Worm (Caenorhabditis elegans) whole organism, L2 larva: ENCODE results near the gene col-43.

Experiments
- R02D3.7 ChIP-seq: fragments of 150-350 bp; optimal IDR thresholded peaks from 2 replicates; lab custom pipeline; 2014; ENCODE audit warnings: missing biosample characterization, missing genetic modification characterization
- blmp-1 ChIP-seq: sonication (generic microtip); optimal IDR thresholded peaks from 2 replicates; lab custom pipeline; 2017; ENCODE audit warnings: missing genetic modification characterization, mild to moderate bottlenecking, missing compliant biosample characterization, antibody characterized with exemption, moderate library complexity; ENCODE audit not compliant: insufficient read depth
- crh-2 ChIP-seq: sonication (generic microtip); optimal IDR thresholded peaks from 2 replicates; lab custom pipeline; 2017; ENCODE audit warnings: missing biosample characterization, missing genetic modification characterization
- dmd-4 ChIP-seq: sonication (generic microtip); optimal IDR thresholded peaks from 2 replicates; lab custom pipeline; 2017; ENCODE audit warnings: missing biosample characterization, missing genetic modification characterization
- egl-27 ChIP-seq: sonication (generic microtip); optimal IDR thresholded peaks from 3 replicates; lab custom pipeline; 2017; ENCODE audit warnings: missing biosample characterization, missing genetic modification reagents, missing genetic modification characterization
- lin-11 ChIP-seq: fragments of 150-350 bp; sonication (generic microtip); optimal IDR thresholded peaks from 2 replicates; lab custom pipeline; 2014; ENCODE audit warnings: missing biosample characterization, missing genetic modification characterization, inconsistent platforms, mixed read lengths
- lsy-2 ChIP-seq, 2 experiments: fragments of 150-350 bp in 1 of 2; sonication (generic microtip) in 1 of 2; optimal IDR thresholded peaks; 2 replicates each; lab custom pipeline; 2014 to 2017; ENCODE audit warnings: missing biosample characterization in 2 of 2, missing genetic modification characterization in 2 of 2
- mdl-1 ChIP-seq, 2 experiments: fragments of 150-350 bp in 1 of 2; sonication (generic microtip) in 1 of 2; optimal IDR thresholded peaks; 2 replicates each; lab custom pipeline; 2017; ENCODE audit warnings: missing biosample characterization in 2 of 2, missing genetic modification characterization in 2 of 2
- nhr-11 ChIP-seq: fragments of 150-350 bp; optimal IDR thresholded peaks from 2 replicates; lab custom pipeline; 2014; ENCODE audit warnings: missing biosample characterization, missing genetic modification characterization
- nhr-12 ChIP-seq: fragments of 150-350 bp; optimal IDR thresholded peaks from 2 replicates; lab custom pipeline; 2014; ENCODE audit warnings: missing biosample characterization, missing genetic modification characterization
- nhr-6 ChIP-seq: fragments of 150-350 bp; optimal IDR thresholded peaks from 2 replicates; lab custom pipeline; 2014; ENCODE audit warnings: missing biosample characterization, missing genetic modification characterization
- sma-3 ChIP-seq: sonication (generic microtip); optimal IDR thresholded peaks from 2 replicates; lab custom pipeline; 2016; ENCODE audit warnings: missing genetic modification reagents, missing genetic modification characterization, missing compliant biosample characterization
- ztf-4 ChIP-seq: fragments of 150-350 bp; optimal IDR thresholded peaks from 2 replicates; lab custom pipeline; 2014; ENCODE audit warnings: missing biosample characterization, missing genetic modification characterization

- no peak for TF ChIP-seq ztf-4
- TF ChIP-seq nhr-11 (tag; lab: Kevin White, UChicago), result no peak
- TF ChIP-seq nhr-6 (tag; lab: Kevin White, UChicago), result no peak
- no peak for TF ChIP-seq lin-11 (tag; lab: Kevin White, UChicago)
- no peak for TF ChIP-seq R02D3.7 (tag; lab: Kevin White, UChicago)
- TF ChIP-seq dmd-4 (tag; lab: Kevin White, UChicago), result no peak
- no peak for TF ChIP-seq nhr-12
- no peak for TF ChIP-seq egl-27 (tag; lab: Kevin White, UChicago)
- TF ChIP-seq crh-2 (tag; lab: Kevin White, UChicago), result no peak
- TF ChIP-seq lsy-2 (tag; optimal IDR thresholded peaks at IDR 0.05; lab: Kevin White, UChicago), result no peak
- no peak for TF ChIP-seq mdl-1 (tag; optimal IDR thresholded peaks at IDR 0.05; lab: Kevin White, UChicago)
- no peak for TF ChIP-seq sma-3
- TF ChIP-seq blmp-1, result no peak
Measured at ce11 chrV:8050811-8051210, at the start of gene col-43.
